Worm (Caenorhabditis elegans): ENCODE results near the gene cyn-3.

cyn-3 gene

DNA sequence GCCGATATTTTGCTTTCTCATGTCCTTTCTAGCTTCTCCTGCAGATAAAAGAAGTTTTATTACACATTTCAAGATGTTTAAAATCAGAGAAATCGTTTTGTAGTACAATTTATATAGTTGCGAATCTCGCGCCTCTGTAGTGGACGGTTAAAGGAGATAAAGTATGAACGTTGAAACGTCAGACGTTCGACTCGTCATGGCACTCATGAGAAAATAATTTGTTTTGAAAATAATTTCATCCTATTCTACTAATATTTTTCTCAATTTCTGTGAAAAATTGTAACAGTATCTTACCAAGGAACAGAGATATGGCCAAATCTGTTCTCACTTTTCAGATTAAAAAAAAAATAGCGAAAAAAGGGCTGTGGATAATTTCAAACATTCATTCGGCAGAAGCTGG is 42.0 kb upstream of the cyn-3 start, which contains the start of gene T09F5.20:
Gene T09F5.20 (minus strand): TSS at position 101 of the 400 bp plus-strand sequence.
- no peak for TF ChIP-seq ztf-11 (tag; optimal IDR thresholded peaks at IDR 0.05)
- TF ChIP-seq ceh-62 (tag; optimal IDR thresholded peaks at IDR 0.05), result no peak
- no peak for TF ChIP-seq nhr-6 (tag; optimal IDR thresholded peaks at IDR 0.05)
- TF ChIP-seq lin-15B (tag; optimal IDR thresholded peaks at IDR 0.05), result no peak
- no peak for TF ChIP-seq ceh-28 (tag; optimal IDR thresholded peaks at IDR 0.05)
- TF ChIP-seq unc-130 (GFP tag; optimal IDR thresholded peaks at IDR 0.05), result no peak
- TF ChIP-seq dmd-6 (GFP tag; IDR thresholded peaks at IDR 0.05), result no peak
- no peak for TF ChIP-seq mxl-2 (GFP tag; conservative IDR thresholded peaks at IDR 0.05)
- no peak for TF ChIP-seq F10B5.3 (tag; optimal IDR thresholded peaks at IDR 0.05)
- no peak for TF ChIP-seq madf-9 (GFP tag; conservative IDR thresholded peaks at IDR 0.05)
- TF ChIP-seq dve-1 (tag; optimal IDR thresholded peaks at IDR 0.05; ENCODE audit: insufficient read depth), result no peak
- TF ChIP-seq ceh-20 (GFP tag; IDR thresholded peaks at IDR 0.05), result no peak
- TF ChIP-seq ama-1 (optimal IDR thresholded peaks at IDR 0.05), result no peak
- no peak for TF ChIP-seq Y105C5A.15 (GFP tag; IDR thresholded peaks at IDR 0.05)
- no peak for TF ChIP-seq duxl-1 (tag; optimal IDR thresholded peaks at IDR 0.05; ENCODE audit: poor library complexity)
- no peak for TF ChIP-seq zag-1 (tag; optimal IDR thresholded peaks at IDR 0.05)

ce11 chrV:15148800-15149199 is 40.9 kb upstream of the cyn-3 start, which contains the start of gene T09F5.1:
Gene T09F5.1, plus strand, starts transcription at chrV:15149100.
- TF ChIP-seq mep-1 (tag; optimal IDR thresholded peaks at IDR 0.05), result no peak
- no peak for TF ChIP-seq nhr-28 (tag; optimal IDR thresholded peaks at IDR 0.05)

ce11 chrV:15150176-15150575 is 39.6 kb upstream of the cyn-3 start:
- no peak for TF ChIP-seq ceh-32 (tag; optimal IDR thresholded peaks at IDR 0.05; ENCODE audit: poor library complexity)
- no peak for TF ChIP-seq spr-1 (tag; optimal IDR thresholded peaks at IDR 0.05)
- no peak for TF ChIP-seq lin-39 (tag; optimal IDR thresholded peaks at IDR 0.05)
- TF ChIP-seq sdz-12 (GFP tag; optimal IDR thresholded peaks at IDR 0.05), result no peak
- no peak for TF ChIP-seq dve-1 (tag; optimal IDR thresholded peaks at IDR 0.05; ENCODE audit: insufficient read depth)
- TF ChIP-seq daf-8 (GFP tag; IDR thresholded peaks at IDR 0.05), result no peak
- no peak for TF ChIP-seq mes-2 (tag; optimal IDR thresholded peaks at IDR 0.05; ENCODE audit: poor library complexity, severe bottlenecking)
- no peak for TF ChIP-seq unc-39 (tag; optimal IDR thresholded peaks at IDR 0.05)
- no peak for TF ChIP-seq lsy-2 (tag; optimal IDR thresholded peaks at IDR 0.05)
- TF ChIP-seq mep-1 (tag; optimal IDR thresholded peaks at IDR 0.05), result no peak
- no peak for TF ChIP-seq dpl-1 (GFP tag; optimal IDR thresholded peaks at IDR 0.05)
- TF ChIP-seq F10B5.3 (tag; optimal IDR thresholded peaks at IDR 0.05), result no peak
- TF ChIP-seq ceh-62 (tag; optimal IDR thresholded peaks at IDR 0.05), result no peak
- no peak for TF ChIP-seq fos-1 (tag; optimal IDR thresholded peaks at IDR 0.05)
- TF ChIP-seq ztf-11 (tag; optimal IDR thresholded peaks at IDR 0.05), result no peak
- no peak for TF ChIP-seq daf-16 (GFP tag; optimal IDR thresholded peaks at IDR 0.05)
- no peak for TF ChIP-seq daf-16 (tag; optimal IDR thresholded peaks at IDR 0.05)
- TF ChIP-seq hmg-1.1 (GFP tag; IDR thresholded peaks at IDR 0.05), result no peak

DNA sequence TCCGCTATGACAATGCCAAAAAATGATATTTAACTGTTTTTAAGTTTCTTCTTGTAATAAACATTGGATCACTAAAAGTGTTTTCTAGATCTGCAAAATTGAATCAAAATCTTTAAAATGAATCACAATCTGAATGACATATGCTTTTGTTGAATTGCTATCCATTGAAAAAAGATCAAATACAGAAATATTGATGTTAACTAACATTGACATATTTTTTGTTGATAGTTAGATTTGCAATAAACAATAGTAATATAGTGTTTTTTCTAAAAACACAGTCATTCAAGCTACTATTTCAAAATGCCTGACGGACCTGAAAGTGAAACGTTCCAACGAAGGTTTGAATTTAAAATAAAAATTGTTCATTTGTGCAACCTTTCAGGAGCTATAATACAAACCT is 39.1 kb upstream of the cyn-3 start, which contains the start of gene T09F5.2:
Gene T09F5.2 (plus strand): TSS at position 301 of the 400 bp plus-strand sequence.
- TF ChIP-seq arid-1 (GFP tag; conservative IDR thresholded peaks at IDR 0.05), result no peak
- TF ChIP-seq egl-43 (GFP tag; IDR thresholded peaks at IDR 0.05), result no peak
- TF ChIP-seq mes-2 (tag; optimal IDR thresholded peaks at IDR 0.05; ENCODE audit: poor library complexity, severe bottlenecking), result no peak
- TF ChIP-seq nhr-25 (tag; optimal IDR thresholded peaks at IDR 0.05; ENCODE audit: borderline replicate concordance, insufficient read depth), result no peak
- no peak for TF ChIP-seq F10B5.3 (tag; optimal IDR thresholded peaks at IDR 0.05)

- TF ChIP-seq spr-3 (GFP tag; optimal IDR thresholded peaks at IDR 0.05) (no peak), fkh-10 (GFP tag; optimal IDR thresholded peaks at IDR 0.05) (no peak), aha-1 (tag) (peak; percentile 49), unc-62 (GFP tag; optimal IDR thresholded peaks at IDR 0.05 in 1 of 2) (peak in 1 of 2 experiments; percentile 56), unc-62 (tag; optimal IDR thresholded peaks at IDR 0.05) (no peak)
These were observed 37.7 kb upstream of the cyn-3 start for ce11 chrV:15152010-15152409.
